Worm (Caenorhabditis elegans): ENCODE results near the gene nhr-4.

Gene nhr-4

ce11 chrIV:9867915-9868314 is 11.2 kb upstream of the nhr-4 start:
- TF ChIP-seq pha-2 (tag; optimal IDR thresholded peaks at IDR 0.05): no peak

DNA sequence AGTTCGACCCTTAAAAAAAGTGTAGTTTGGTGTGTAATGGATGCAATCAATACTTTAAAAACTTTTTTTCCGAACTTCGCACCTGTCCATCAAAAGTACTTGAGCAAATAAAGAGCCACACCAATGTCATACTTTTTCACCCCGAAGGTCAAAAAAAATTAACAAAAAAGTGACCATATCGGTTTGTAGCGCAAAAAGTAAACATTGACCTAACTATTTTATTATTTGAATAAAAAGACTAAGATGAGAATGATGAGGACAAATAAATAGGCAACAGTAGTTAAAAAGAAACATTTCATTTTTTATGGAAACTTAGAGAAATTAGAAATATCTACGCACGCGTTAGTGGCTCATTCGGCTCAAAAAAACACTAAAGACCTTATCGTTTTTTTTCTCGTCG is 9.8 kb upstream of the nhr-4 start:
- TF ChIP-seq sdc-2 (tag; optimal IDR thresholded peaks at IDR 0.05): no peak
- TF ChIP-seq ceh-2 (tag; optimal IDR thresholded peaks at IDR 0.05): no peak
- TF ChIP-seq hlh-15 (tag; optimal IDR thresholded peaks at IDR 0.05): no peak
- TF ChIP-seq gmeb-2 (tag; optimal IDR thresholded peaks at IDR 0.05): no peak
- TF ChIP-seq odd-2 (tag; optimal IDR thresholded peaks at IDR 0.05): no peak
- TF ChIP-seq pax-1 (tag; optimal IDR thresholded peaks at IDR 0.05): no peak
- no peak for TF ChIP-seq syd-9 (tag; optimal IDR thresholded peaks at IDR 0.05)
- no peak for TF ChIP-seq ahr-1 (tag; optimal IDR thresholded peaks at IDR 0.05)
- TF ChIP-seq unc-86 (tag; optimal IDR thresholded peaks at IDR 0.05): no peak
- no peak for TF ChIP-seq hlh-30 (tag; optimal IDR thresholded peaks at IDR 0.05; ENCODE audit: insufficient read depth)
- TF ChIP-seq rnt-1 (tag; optimal IDR thresholded peaks at IDR 0.05): no peak
- TF ChIP-seq ceh-48 (tag; optimal IDR thresholded peaks at IDR 0.05): no peak
- TF ChIP-seq nhr-11 (tag; optimal IDR thresholded peaks at IDR 0.05): no peak
- no peak for TF ChIP-seq tbx-2 (tag; optimal IDR thresholded peaks at IDR 0.05)
- no peak for TF ChIP-seq hlh-8 (tag; optimal IDR thresholded peaks at IDR 0.05)
- no peak for TF ChIP-seq ztf-16 (tag; optimal IDR thresholded peaks at IDR 0.05)

- TF ChIP-seq T23F11.4 (GFP tag; optimal IDR thresholded peaks at IDR 0.05) (no peak), nhr-11 (tag; optimal IDR thresholded peaks at IDR 0.05) (no peak), ceh-2 (tag; optimal IDR thresholded peaks at IDR 0.05) (no peak), ama-1 (optimal IDR thresholded peaks at IDR 0.05) (no peak), fkh-6 (tag; optimal IDR thresholded peaks at IDR 0.05) (no peak), pax-1 (tag; optimal IDR thresholded peaks at IDR 0.05) (no peak), fax-1 (tag; optimal IDR thresholded peaks at IDR 0.05) (no peak), sox-4 (tag; optimal IDR thresholded peaks at IDR 0.05) (no peak), unc-42 (tag; optimal IDR thresholded peaks at IDR 0.05) (no peak), syd-9 (tag; optimal IDR thresholded peaks at IDR 0.05) (no peak), ceh-19 (GFP tag; optimal IDR thresholded peaks at IDR 0.05) (no peak), hlh-30 (tag; optimal IDR thresholded peaks at IDR 0.05; ENCODE audit: insufficient read depth) (no peak)
Measured at ce11 chrIV:9872210-9872609, 6.9 kb upstream of the nhr-4 start.

DNA sequence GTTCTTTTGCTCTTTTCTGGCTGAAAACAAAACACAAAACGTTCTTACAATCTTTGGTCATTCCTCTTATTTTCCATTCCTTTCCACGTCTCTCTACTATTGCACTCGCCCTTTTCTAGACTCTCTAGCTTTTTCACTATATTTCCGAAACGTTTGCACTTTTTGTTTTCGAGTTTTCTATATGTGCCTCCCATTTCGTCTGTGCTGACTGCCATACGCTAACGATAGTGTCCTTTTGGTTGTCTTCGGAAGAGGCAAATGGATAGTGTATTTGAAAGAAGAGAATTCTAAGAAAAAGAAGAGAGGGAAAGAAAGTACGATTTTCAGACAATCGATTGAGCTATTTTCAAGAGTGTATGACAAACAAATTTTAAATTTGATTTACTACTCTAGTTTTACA is 6.3 kb upstream of the nhr-4 start:
- TF ChIP-seq ceh-19 (GFP tag; optimal IDR thresholded peaks at IDR 0.05): no peak
- no peak for TF ChIP-seq T23F11.4 (GFP tag; optimal IDR thresholded peaks at IDR 0.05)
- TF ChIP-seq tbx-2 (tag; optimal IDR thresholded peaks at IDR 0.05): no peak
- no peak for TF ChIP-seq dmd-4 (tag; optimal IDR thresholded peaks at IDR 0.05; ENCODE audit: borderline replicate concordance)
- no peak for TF ChIP-seq ceh-45 (GFP tag; IDR thresholded peaks at IDR 0.05)
- no peak for TF ChIP-seq madf-2 (tag; optimal IDR thresholded peaks at IDR 0.05)
- TF ChIP-seq unc-42 (tag; optimal IDR thresholded peaks at IDR 0.05): no peak
- no peak for TF ChIP-seq npax-4 (tag; optimal IDR thresholded peaks at IDR 0.05)
- no peak for TF ChIP-seq pqm-1 (tag; optimal IDR thresholded peaks at IDR 0.05)
- no peak for TF ChIP-seq ceh-18 (tag; optimal IDR thresholded peaks at IDR 0.05)
- no peak for TF ChIP-seq pag-3 (tag; optimal IDR thresholded peaks at IDR 0.05; ENCODE audit: borderline replicate concordance)
- no peak for TF ChIP-seq ttx-3 (tag; optimal IDR thresholded peaks at IDR 0.05)
- no peak for TF ChIP-seq che-1 (tag; optimal IDR thresholded peaks at IDR 0.05)
- TF ChIP-seq dve-1 (tag; optimal IDR thresholded peaks at IDR 0.05): no peak

ce11 chrIV:9873837-9874236 is 5.3 kb upstream of the nhr-4 start:
- TF ChIP-seq unc-55 (GFP tag; optimal IDR thresholded peaks at IDR 0.05): peak; percentile 9
- peak; percentile 34 for TF ChIP-seq ceh-31 (tag; optimal IDR thresholded peaks at IDR 0.05)
- TF ChIP-seq ama-1 (optimal IDR thresholded peaks at IDR 0.05): no peak
- TF ChIP-seq madf-2 (tag; optimal IDR thresholded peaks at IDR 0.05): no peak
- peak; percentile 11 for TF ChIP-seq ceh-18 (tag; optimal IDR thresholded peaks at IDR 0.05)
- no peak for TF ChIP-seq nhr-232 (tag; optimal IDR thresholded peaks at IDR 0.05)
- TF ChIP-seq ceh-34 (tag; optimal IDR thresholded peaks at IDR 0.05): peak; percentile 79
- no peak for TF ChIP-seq sox-4 (tag; optimal IDR thresholded peaks at IDR 0.05)
- no peak for TF ChIP-seq ref-2 (tag; optimal IDR thresholded peaks at IDR 0.05)
- TF ChIP-seq hlh-30 (tag; optimal IDR thresholded peaks at IDR 0.05; ENCODE audit: insufficient read depth): peak; percentile 31
- TF ChIP-seq nfya-1 (tag; optimal IDR thresholded peaks at IDR 0.05): peak; percentile 28
- TF ChIP-seq ets-4 (tag; optimal IDR thresholded peaks at IDR 0.05): no peak
